Worm (Caenorhabditis elegans) whole organism, L4/young adult: ENCODE data around the gene R04B3.2.
A peak's percentile ranks its signal among the peaks of the same experiment; 100 is the strongest.

Source experiments
- W03F9.2 ChIP-seq: fragments of 150-350 bp; optimal IDR thresholded peaks from 2 replicates; lab custom pipeline; 2014; ENCODE audit warnings: missing biosample characterization, missing genetic modification characterization
- dao-5 ChIP-seq: sonication (generic microtip); optimal IDR thresholded peaks from 2 replicates; lab custom pipeline; 2016; ENCODE audit warnings: missing genotype, missing genetic modification characterization, moderate library complexity, missing compliant biosample characterization
- him-1 ChIP-seq: sonication (generic microtip); optimal IDR thresholded peaks from 2 replicates; lab custom pipeline; 2016; ENCODE audit warnings: missing genotype, missing genetic modification reagents, missing genetic modification characterization, missing compliant biosample characterization

The R04B3.2 gene

ce11 chrX:2482622-2483021, 9.1 kb upstream of the R04B3.2 start, which contains the start of gene K02E10.6:
TSS of gene K02E10.6 (minus strand) at chrX:2482770.
- TF ChIP-seq him-1 (tag; lab: Kevin White, UChicago) (no peak), W03F9.2 (tag; lab: Kevin White, UChicago) (no peak), dao-5 (tag; lab: Kevin White, UChicago) (no peak)

- TF ChIP-seq W03F9.2 (tag; lab: Kevin White, UChicago): no peak
- TF ChIP-seq dao-5 (tag; lab: Kevin White, UChicago): no peak
- no peak for TF ChIP-seq him-1 (tag; lab: Kevin White, UChicago)
Measured at ce11 chrX:2478823-2479222, 5.3 kb upstream of the R04B3.2 start, which contains the start of gene K02E10.5. TSS of gene K02E10.5 (minus strand) at chrX:2478923.

ce11 chrX:2475873-2476272, 2.4 kb upstream of the R04B3.2 start, which contains the start of gene R04B3.3:
TSS of gene R04B3.3 (minus strand) at chrX:2475973.
- TF ChIP-seq W03F9.2 (tag; lab: Kevin White, UChicago) (no peak), him-1 (tag; lab: Kevin White, UChicago) (no peak), dao-5 (tag; lab: Kevin White, UChicago) (no peak)

- TF ChIP-seq dao-5 (tag; lab: Kevin White, UChicago): no peak
- no peak for TF ChIP-seq W03F9.2 (tag; lab: Kevin White, UChicago)
- TF ChIP-seq him-1 (tag; lab: Kevin White, UChicago): no peak
Measured at ce11 chrX:2471303-2471702, 2.2 kb downstream of the R04B3.2 start, which contains the start of gene R04B3.1. TSS of gene R04B3.1 (minus strand) at chrX:2471403.

- TF ChIP-seq him-1 (tag; lab: Kevin White, UChicago) (no peak), W03F9.2 (tag; lab: Kevin White, UChicago) (no peak), dao-5 (tag; lab: Kevin White, UChicago) (no peak)
Measured at ce11 chrX:2464064-2464463, 9.5 kb downstream of the R04B3.2 start.

ce11 chrX:2461742-2462141, 11.8 kb downstream of the R04B3.2 start:
- TF ChIP-seq dao-5 (tag; lab: Kevin White, UChicago): no peak
- no peak for TF ChIP-seq W03F9.2 (tag; lab: Kevin White, UChicago)
- TF ChIP-seq him-1 (tag; lab: Kevin White, UChicago): no peak

- TF ChIP-seq him-1 (tag; lab: Kevin White, UChicago) (no peak), W03F9.2 (tag; lab: Kevin White, UChicago) (no peak), dao-5 (tag; lab: Kevin White, UChicago) (no peak)
Measured at ce11 chrX:2459793-2460192, 13.7 kb downstream of the R04B3.2 start, which contains the start of gene fox-1. TSS of gene fox-1 (minus strand) at chrX:2459893.

ce11 chrX:2457461-2457860, 16.1 kb downstream of the R04B3.2 start:
- TF ChIP-seq dao-5 (tag; lab: Kevin White, UChicago) (no peak), him-1 (tag; lab: Kevin White, UChicago) (no peak), W03F9.2 (tag; lab: Kevin White, UChicago) (no peak)

- no peak for TF ChIP-seq W03F9.2 (tag; lab: Kevin White, UChicago)
- peak; percentile 3 for TF ChIP-seq him-1 (tag; lab: Kevin White, UChicago)
Measured at ce11 chrX:2456141-2456540, 17.4 kb downstream of the R04B3.2 start.

ce11 chrX:2454914-2455313, 18.6 kb downstream of the R04B3.2 start:
- TF ChIP-seq him-1 (tag; lab: Kevin White, UChicago) (no peak), W03F9.2 (tag; lab: Kevin White, UChicago) (no peak), dao-5 (tag; lab: Kevin White, UChicago) (no peak)

- TF ChIP-seq dao-5 (tag; lab: Kevin White, UChicago): no peak
- TF ChIP-seq W03F9.2 (tag; lab: Kevin White, UChicago): no peak
- TF ChIP-seq him-1 (tag; lab: Kevin White, UChicago): no peak
Measured at ce11 chrX:2452716-2453115, 20.8 kb downstream of the R04B3.2 start.

ce11 chrX:2452297-2452696, 21.2 kb downstream of the R04B3.2 start:
- TF ChIP-seq dao-5 (tag; lab: Kevin White, UChicago): no peak
- no peak for TF ChIP-seq W03F9.2 (tag; lab: Kevin White, UChicago)
- TF ChIP-seq him-1 (tag; lab: Kevin White, UChicago): no peak

- TF ChIP-seq W03F9.2 (tag; lab: Kevin White, UChicago): no peak
- no peak for TF ChIP-seq dao-5 (tag; lab: Kevin White, UChicago)
- no peak for TF ChIP-seq him-1 (tag; lab: Kevin White, UChicago)
Measured at ce11 chrX:2450994-2451393, 22.5 kb downstream of the R04B3.2 start.

- no peak for TF ChIP-seq dao-5 (tag; lab: Kevin White, UChicago)
- no peak for TF ChIP-seq him-1 (tag; lab: Kevin White, UChicago)
- TF ChIP-seq W03F9.2 (tag; lab: Kevin White, UChicago): no peak
Measured at ce11 chrX:2447214-2447613, 26.3 kb downstream of the R04B3.2 start.
